Worm (Caenorhabditis elegans) whole organism, young adult: ENCODE data around the gene col-163.

Experiments used
- T07F8.4 ChIP-seq: sonication (generic microtip); optimal IDR thresholded peaks from 2 replicates; lab custom pipeline; 2016; ENCODE audit warnings: mild to moderate bottlenecking, missing genetic modification characterization, moderate library complexity, missing compliant biosample characterization
- egl-18 ChIP-seq: fragments of 200-800 bp; sonication (Bioruptor generic); IDR thresholded peaks from 2 replicates; pipeline ENCODE4 v1.3.6; 2022; ENCODE audit warnings: missing genetic modification reagents, missing genetic modification characterization, missing compliant biosample characterization
- nhr-120 ChIP-seq: fragments of 200-800 bp; sonication (Bioruptor generic); IDR thresholded peaks from 2 replicates; pipeline ENCODE4 v1.3.6; 2022; ENCODE audit warnings: missing genetic modification characterization, missing compliant biosample characterization
- pha-4 ChIP-seq: fragments of 150-350 bp; sonication (generic microtip); optimal IDR thresholded peaks from 2 replicates; lab custom pipeline; 2014; ENCODE audit warnings: missing biosample characterization, missing genetic modification reagents, missing genetic modification characterization
- snpc-4 ChIP-seq, 5 experiments: fragments of 150-350 bp in 1 of 5; sonication (generic microtip) in 4 of 5; optimal IDR thresholded peaks; 2 replicates each; lab custom pipeline; 2014 to 2018; ENCODE audit warnings: missing genetic modification characterization in 5 of 5, missing biosample characterization in 3 of 5, antibody characterized with exemption in 2 of 5, mild to moderate bottlenecking in 2 of 5, missing compliant biosample characterization in 2 of 5, missing genotype in 2 of 5, moderate library complexity in 2 of 5, missing genetic modification reagents in 1 of 5
- ztf-25 ChIP-seq: fragments of 200-800 bp; sonication (Bioruptor generic); IDR thresholded peaks from 2 replicates; pipeline ENCODE4 v1.3.6; 2022; ENCODE audit warnings: missing genetic modification reagents, missing genetic modification characterization, missing compliant biosample characterization

ce11 chrV:20641896-20642295 is 42.0 kb downstream of the col-163 start, which contains the start of gene srxa-15:
- no peak for TF ChIP-seq ztf-25 (GFP tag; lab: Robert Waterston, UW)
- TF ChIP-seq egl-18, result no peak
- no peak for TF ChIP-seq snpc-4 (GFP tag; optimal IDR thresholded peaks at IDR 0.05; lab: Kevin White, UChicago)
- no peak for TF ChIP-seq snpc-4 (tag; optimal IDR thresholded peaks at IDR 0.05; lab: Kevin White, UChicago)
- TF ChIP-seq pha-4 (tag; lab: Kevin White, UChicago), result no peak
- no peak for TF ChIP-seq nhr-120
- no peak for TF ChIP-seq T07F8.4 (tag; lab: Kevin White, UChicago)
